Worm (Caenorhabditis elegans) whole organism, mixed stage, embryonic: ENCODE results near the gene C05D11.8.

Experiments used
- M03D4.4 ChIP-seq: sonication (generic microtip); optimal IDR thresholded peaks from 2 replicates; lab custom pipeline; 2017; ENCODE audit warnings: mild to moderate bottlenecking, missing genetic modification characterization, missing compliant biosample characterization
- ceh-39 ChIP-seq: fragments of 150-350 bp; optimal IDR thresholded peaks from 2 replicates; lab custom pipeline; 2014; ENCODE audit warnings: missing biosample characterization, missing genetic modification characterization
- ceh-43 ChIP-seq: fragments of 200-800 bp; sonication (Bioruptor generic); optimal IDR thresholded peaks from 2 replicates; lab custom pipeline; 2018; ENCODE audit warnings: mild to moderate bottlenecking, missing genetic modification characterization, moderate library complexity, missing compliant biosample characterization
- elt-1 ChIP-seq: sonication (generic microtip); optimal IDR thresholded peaks from 2 replicates; lab custom pipeline; 2017; ENCODE audit warnings: missing genetic modification characterization, mild to moderate bottlenecking, missing compliant biosample characterization, antibody characterized with exemption, moderate library complexity, borderline replicate concordance; ENCODE audit not compliant: insufficient read depth
- elt-3 ChIP-seq: fragments of 150-350 bp; optimal IDR thresholded peaks from 2 replicates; lab custom pipeline; 2014; ENCODE audit warnings: missing biosample characterization, missing genetic modification characterization
- lsy-2 ChIP-seq: fragments of 150-350 bp; optimal IDR thresholded peaks from 2 replicates; lab custom pipeline; 2014; ENCODE audit warnings: missing biosample characterization, missing genetic modification characterization
- nhr-28 ChIP-seq: fragments of 150-350 bp; optimal IDR thresholded peaks from 2 replicates; lab custom pipeline; 2014; ENCODE audit warnings: missing biosample characterization, missing genetic modification characterization
- nhr-76 ChIP-seq: sonication (generic microtip); optimal IDR thresholded peaks from 2 replicates; lab custom pipeline; 2017; ENCODE audit warnings: missing biosample characterization, missing genetic modification characterization
- snpc-4 ChIP-seq: fragments of 150-350 bp; optimal IDR thresholded peaks from 2 replicates; lab custom pipeline; 2014; ENCODE audit warnings: missing biosample characterization, missing genetic modification characterization
- unc-39 ChIP-seq: fragments of 150-350 bp; optimal IDR thresholded peaks from 2 replicates; lab custom pipeline; 2014; ENCODE audit warnings: missing biosample characterization, missing genetic modification characterization
- unc-62 ChIP-seq: fragments of 150-350 bp; optimal IDR thresholded peaks from 2 replicates; lab custom pipeline; 2014; ENCODE audit warnings: missing biosample characterization, missing genetic modification reagents, missing genetic modification characterization

ce11 chrIII:6463679-6464078, 36.6 kb upstream of the C05D11.8 start, which contains the start of gene dlc-1:
- TF ChIP-seq unc-62 (GFP tag; lab: Kevin White, UChicago): no peak
- TF ChIP-seq lsy-2 (tag; lab: Kevin White, UChicago): no peak
- no peak for TF ChIP-seq M03D4.4 (tag; lab: Kevin White, UChicago)
- no peak for TF ChIP-seq unc-39 (tag; lab: Kevin White, UChicago)
- no peak for TF ChIP-seq snpc-4 (tag; lab: Kevin White, UChicago)
- no peak for TF ChIP-seq nhr-28 (tag; lab: Kevin White, UChicago)
- no peak for TF ChIP-seq nhr-76
- TF ChIP-seq ceh-39 (tag; lab: Kevin White, UChicago): no peak
- no peak for TF ChIP-seq elt-3 (tag; lab: Kevin White, UChicago)
- TF ChIP-seq elt-1: no peak
- no peak for TF ChIP-seq ceh-43
